Fruit fly (Drosophila melanogaster) whole organism, embryonic: ENCODE measurements around the gene Nf-YA.

Source experiments
- CG8924 ChIP-seq: fragments of 200-800 bp; optimal IDR thresholded peaks from 3 replicates; lab custom pipeline; 2019; ENCODE audit warnings: missing biosample characterization, mild to moderate bottlenecking, missing genetic modification characterization, moderate library complexity
- zf30C ChIP-seq: fragments of 200-800 bp; sonication (Bioruptor generic); optimal IDR thresholded peaks from 3 replicates; lab custom pipeline; 2018; ENCODE audit warnings: missing biosample characterization, mild to moderate bottlenecking, missing genetic modification characterization

DNA sequence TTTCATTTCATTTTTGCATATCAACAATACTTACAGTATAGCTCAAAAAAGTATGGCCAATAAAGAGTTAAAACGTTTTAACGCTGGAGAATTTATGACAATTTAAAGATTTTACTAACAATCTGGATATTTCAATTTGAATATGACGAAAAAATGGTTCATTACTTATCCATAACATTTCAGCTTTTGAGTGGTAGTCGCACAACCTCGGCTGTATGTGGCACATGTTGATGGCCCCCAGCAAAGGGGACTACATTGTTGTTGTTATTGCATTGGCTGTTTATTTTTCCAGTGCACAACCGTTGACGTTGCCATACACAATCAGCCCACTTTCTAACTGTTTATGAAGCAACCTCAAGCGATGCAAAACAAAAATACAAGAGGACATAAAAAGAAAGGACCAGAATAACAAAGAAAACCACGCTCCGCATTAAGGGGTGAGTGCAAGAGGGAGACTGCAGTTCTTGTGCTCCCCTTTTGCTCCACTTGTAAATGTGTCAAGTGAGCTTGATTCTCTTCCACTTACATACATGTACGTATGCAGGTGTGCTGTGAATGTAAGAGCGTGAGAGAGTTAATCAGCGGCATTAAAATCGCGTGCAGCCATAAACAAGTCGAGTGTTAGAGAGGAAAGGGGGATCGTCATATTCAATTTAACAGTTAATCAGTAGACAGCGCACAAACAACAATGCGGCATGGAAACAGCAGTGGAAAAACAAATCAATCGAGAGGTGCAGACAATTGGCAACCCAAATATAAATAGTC lies 21.8 kb downstream of the Nf-YA start:
- TF ChIP-seq zf30C (GFP tag; lab: Kevin White, UChicago) (no peak), CG8924 (tag; lab: Kevin White, UChicago) (peak; percentile 40)
